Fruit fly (Drosophila melanogaster) whole organism, embryonic: ENCODE measurements around the gene CG33110.
A peak's percentile ranks its signal among the peaks of the same experiment; 100 is the strongest.

Experiments
- CG10654 ChIP-seq: fragments of 200-800 bp; sonication (Bioruptor generic); optimal IDR thresholded peaks from 2 replicates; lab custom pipeline; 2016; ENCODE audit warnings: missing biosample characterization, missing genetic modification characterization
- CG11456 ChIP-seq: fragments of 200-800 bp; sonication (Bioruptor generic); IDR thresholded peaks from 3 replicates; pipeline ENCODE4 v1.3.6; 2022; ENCODE audit warnings: missing biosample characterization, missing genetic modification characterization
- CG12071 ChIP-seq: fragments of 200-800 bp; sonication (Bioruptor generic); optimal IDR thresholded peaks from 3 replicates; lab custom pipeline; 2018; ENCODE audit warnings: missing biosample characterization, mild to moderate bottlenecking, missing genetic modification characterization
- CG1233 ChIP-seq: fragments of 200-800 bp; sonication (Bioruptor generic); optimal IDR thresholded peaks from 4 replicates; lab custom pipeline; 2018; ENCODE audit warnings: missing biosample characterization, mild to moderate bottlenecking, missing genetic modification characterization
- CG13287 ChIP-seq: fragments of 200-800 bp; sonication (Bioruptor generic); IDR thresholded peaks from 2 replicates; pipeline ENCODE4 v1.3.6; 2022; ENCODE audit warnings: missing biosample characterization, missing genetic modification characterization; ENCODE audit not compliant: partially characterized antibody
- CG13894 ChIP-seq: fragments of 200-800 bp; sonication (Bioruptor generic); optimal IDR thresholded peaks from 3 replicates; lab custom pipeline; 2018; ENCODE audit warnings: missing biosample characterization, mild to moderate bottlenecking, missing genetic modification characterization, moderate library complexity
- CG15479 ChIP-seq: fragments of 200-800 bp; sonication (Bioruptor generic); optimal IDR thresholded peaks from 3 replicates; lab custom pipeline; 2019; ENCODE audit warnings: missing biosample characterization, mild to moderate bottlenecking, missing genetic modification characterization, moderate library complexity
- CG1602 ChIP-seq: fragments of 200-800 bp; sonication (Bioruptor generic); optimal IDR thresholded peaks from 3 replicates; lab custom pipeline; 2016; ENCODE audit warnings: missing biosample characterization, missing genetic modification characterization
- CG1647 ChIP-seq: fragments of 200-800 bp; sonication (Bioruptor generic); optimal IDR thresholded peaks from 3 replicates; lab custom pipeline; 2016; ENCODE audit warnings: missing biosample characterization, missing genetic modification characterization
- CG16813 ChIP-seq: fragments of 200-800 bp; sonication (Bioruptor generic); IDR thresholded peaks from 3 replicates; pipeline ENCODE4 v1.3.6; 2022; ENCODE audit warnings: missing biosample characterization, missing genetic modification characterization; ENCODE audit not compliant: partially characterized antibody
- CG17359 ChIP-seq: fragments of 200-800 bp; sonication (Bioruptor generic); optimal IDR thresholded peaks from 3 replicates; lab custom pipeline; 2018; ENCODE audit warnings: missing biosample characterization, mild to moderate bottlenecking, missing genetic modification characterization, moderate library complexity
- CG2120 ChIP-seq: fragments of 200-800 bp; sonication (Bioruptor generic); optimal IDR thresholded peaks from 3 replicates; lab custom pipeline; 2016; ENCODE audit warnings: missing biosample characterization, missing genetic modification characterization
- CG2889 ChIP-seq: fragments of 200-800 bp; sonication (Bioruptor generic); IDR thresholded peaks from 3 replicates; pipeline ENCODE4 v1.3.6; 2022; ENCODE audit warnings: missing biosample characterization, missing genetic modification characterization
- CG7357 ChIP-seq: fragments of 200-800 bp; sonication (Bioruptor generic); IDR thresholded peaks from 3 replicates; pipeline ENCODE4 v1.3.6; 2022; ENCODE audit warnings: missing biosample characterization, missing genetic modification characterization
- CG7928 ChIP-seq: fragments of 200-800 bp; sonication (Bioruptor generic); optimal IDR thresholded peaks from 2 replicates; lab custom pipeline; 2017; ENCODE audit warnings: missing biosample characterization, mild to moderate bottlenecking, missing genetic modification characterization
- CG8089 ChIP-seq: fragments of 200-800 bp; sonication (Bioruptor generic); optimal IDR thresholded peaks from 3 replicates; lab custom pipeline; 2016; ENCODE audit warnings: missing biosample characterization, missing genetic modification characterization
- CHES-1-like ChIP-seq: fragments of 200-800 bp; sonication (Bioruptor generic); optimal IDR thresholded peaks from 2 replicates; lab custom pipeline; 2016; ENCODE audit warnings: missing biosample characterization, missing genetic modification characterization
- D ChIP-seq, 2 experiments: fragments of 200-800 bp in 1 of 2; fragments of >200 bp in 1 of 2; sonication (Bioruptor generic) in 1 of 2; optimal IDR thresholded peaks; 2 replicates in 1 of 2; 3 replicates in 1 of 2; lab custom pipeline; 2017; ENCODE audit warnings: mild to moderate bottlenecking in 1 of 2, missing biosample characterization in 1 of 2, missing genetic modification characterization in 1 of 2, missing genetic modification reagents in 1 of 2
- Deaf1 ChIP-seq: fragments of 200-800 bp; optimal IDR thresholded peaks from 3 replicates; lab custom pipeline; 2019; ENCODE audit warnings: missing biosample characterization, mild to moderate bottlenecking, missing genetic modification characterization, moderate library complexity
- Dref ChIP-seq: fragments of 200-800 bp; sonication (Bioruptor generic); IDR thresholded peaks from 2 replicates; pipeline ENCODE4 v1.3.6; 2022; ENCODE audit warnings: missing biosample characterization, missing genetic modification characterization
- Fer3 ChIP-seq: fragments of 200-800 bp; sonication (Bioruptor generic); optimal IDR thresholded peaks from 2 replicates; lab custom pipeline; 2018; ENCODE audit warnings: missing biosample characterization, mild to moderate bottlenecking, missing genetic modification characterization, moderate library complexity
- Gsc ChIP-seq: fragments of 200-800 bp; sonication (Bioruptor generic); IDR thresholded peaks from 2 replicates; pipeline ENCODE4 v1.3.6; 2022; ENCODE audit warnings: missing biosample characterization, missing genetic modification characterization
- Max ChIP-seq: fragments of 200-800 bp; sonication (Bioruptor generic); optimal IDR thresholded peaks from 2 replicates; lab custom pipeline; 2016; ENCODE audit warnings: missing biosample characterization, mild to moderate bottlenecking, missing genetic modification characterization
- Meics ChIP-seq: fragments of 200-800 bp; sonication (Bioruptor generic); optimal IDR thresholded peaks from 2 replicates; lab custom pipeline; 2017; ENCODE audit warnings: missing biosample characterization, mild to moderate bottlenecking, missing genetic modification characterization
- NC2β ChIP-seq: fragments of 200-800 bp; sonication (Bioruptor generic); optimal IDR thresholded peaks from 2 replicates; lab custom pipeline; 2016; ENCODE audit warnings: missing biosample characterization, missing genetic modification characterization
- NFAT ChIP-seq: fragments of 200-800 bp; sonication (Bioruptor generic); IDR thresholded peaks from 2 replicates; pipeline ENCODE4 v1.3.6; 2022; ENCODE audit warnings: missing biosample characterization, missing genetic modification characterization
- Nf-YB ChIP-seq: fragments of 200-800 bp; sonication (Bioruptor generic); optimal IDR thresholded peaks from 3 replicates; lab custom pipeline; 2019; ENCODE audit warnings: missing biosample characterization, mild to moderate bottlenecking, missing genetic modification characterization, moderate library complexity
- Oaz ChIP-seq: fragments of 200-800 bp; sonication (Bioruptor generic); IDR thresholded peaks from 2 replicates; pipeline ENCODE4 v1.3.6; 2022; ENCODE audit warnings: missing biosample characterization, missing genetic modification characterization
- Rx ChIP-seq: fragments of 200-800 bp; sonication (Bioruptor generic); IDR thresholded peaks from 2 replicates; pipeline ENCODE4 v1.3.6; 2022; ENCODE audit warnings: missing biosample characterization, missing genetic modification characterization
- Sin3A ChIP-seq: fragments of >200 bp; optimal IDR thresholded peaks from 2 replicates; lab custom pipeline; 2018
- cato ChIP-seq: fragments of 200-800 bp; sonication (Bioruptor generic); optimal IDR thresholded peaks from 2 replicates; lab custom pipeline; 2016; ENCODE audit warnings: missing biosample characterization, missing genetic modification characterization, borderline replicate concordance
- chinmo ChIP-seq: fragments of 200-800 bp; sonication (Bioruptor generic); IDR thresholded peaks from 4 replicates; pipeline ENCODE4 v1.3.6; 2022; ENCODE audit warnings: missing biosample characterization, missing genetic modification characterization; ENCODE audit not compliant: partially characterized antibody
- fd64A ChIP-seq: fragments of 200-800 bp; sonication (Bioruptor generic); optimal IDR thresholded peaks from 3 replicates; lab custom pipeline; 2018; ENCODE audit warnings: missing biosample characterization, mild to moderate bottlenecking, missing genetic modification characterization
- fd96Cb ChIP-seq: fragments of 200-800 bp; sonication (Bioruptor generic); optimal IDR thresholded peaks from 2 replicates; lab custom pipeline; 2018; ENCODE audit warnings: missing biosample characterization, mild to moderate bottlenecking, missing genetic modification characterization, moderate library complexity
- fu2 ChIP-seq: fragments of 200-800 bp; sonication (Bioruptor generic); optimal IDR thresholded peaks from 2 replicates; lab custom pipeline; 2016; ENCODE audit warnings: missing biosample characterization, missing genetic modification characterization
- gce ChIP-seq: fragments of 200-800 bp; sonication (Bioruptor generic); IDR thresholded peaks from 3 replicates; pipeline ENCODE4 v1.3.6; 2022; ENCODE audit warnings: missing biosample characterization, missing genetic modification characterization
- hbn ChIP-seq: fragments of 200-800 bp; sonication (Bioruptor generic); IDR thresholded peaks from 2 replicates; pipeline ENCODE4 v1.3.6; 2022; ENCODE audit warnings: missing biosample characterization, missing genetic modification characterization; ENCODE audit not compliant: partially characterized antibody
- kay ChIP-seq: fragments of 200-800 bp; sonication (Bioruptor generic); optimal IDR thresholded peaks from 2 replicates; lab custom pipeline; 2016; ENCODE audit warnings: missing biosample characterization, missing genetic modification characterization
- lbe ChIP-seq: fragments of 200-800 bp; sonication (Bioruptor generic); optimal IDR thresholded peaks from 2 replicates; lab custom pipeline; 2016; ENCODE audit warnings: missing biosample characterization, mild to moderate bottlenecking, missing genetic modification characterization
- lmd ChIP-seq: fragments of 200-800 bp; sonication (Bioruptor generic); IDR thresholded peaks from 2 replicates; pipeline ENCODE4 v1.3.6; 2022; ENCODE audit warnings: missing biosample characterization, missing genetic modification characterization
- lola ChIP-seq, 3 experiments: fragments of >200 bp in 2 of 3; fragments of 200-800 bp in 1 of 3; sonication (Bioruptor generic) in 1 of 3; optimal IDR thresholded peaks; 2 replicates each; lab custom pipeline; 2017 to 2019; ENCODE audit warnings: missing biosample characterization in 3 of 3, missing genetic modification characterization in 3 of 3, mild to moderate bottlenecking in 1 of 3, moderate library complexity in 1 of 3
- lov ChIP-seq, 2 experiments: fragments of 200-800 bp in 1 of 2; fragments of >200 bp in 1 of 2; sonication (Bioruptor generic) in 1 of 2; IDR thresholded peaks in 1 of 2; optimal IDR thresholded peaks in 1 of 2; 2 replicates in 1 of 2; 3 replicates in 1 of 2; pipeline versions ENCODE4 v1.3.6 to Lab custom; 2017 to 2022; ENCODE audit warnings: missing biosample characterization in 1 of 2, missing genetic modification characterization in 1 of 2
- luna ChIP-seq: fragments of 200-800 bp; sonication (Bioruptor generic); optimal IDR thresholded peaks from 2 replicates; lab custom pipeline; 2016; ENCODE audit warnings: missing biosample characterization, missing genetic modification characterization
- mam ChIP-seq: fragments of 200-800 bp; sonication (Bioruptor generic); optimal IDR thresholded peaks from 3 replicates; lab custom pipeline; 2016; ENCODE audit warnings: missing biosample characterization, missing genetic modification characterization
- onecut ChIP-seq: fragments of 200-800 bp; sonication (Bioruptor generic); IDR thresholded peaks from 2 replicates; pipeline ENCODE4 v1.3.6; 2022; ENCODE audit warnings: missing biosample characterization, missing genetic modification characterization
- pnt ChIP-seq: fragments of 200-800 bp; sonication (Bioruptor generic); optimal IDR thresholded peaks from 3 replicates; lab custom pipeline; 2016; ENCODE audit warnings: missing biosample characterization, missing genetic modification characterization
- sr ChIP-seq: fragments of 200-800 bp; sonication (Bioruptor generic); IDR thresholded peaks from 3 replicates; pipeline ENCODE4 v1.3.6; 2022; ENCODE audit warnings: missing biosample characterization, missing genetic modification characterization
- ssp ChIP-seq: fragments of 200-800 bp; sonication (Bioruptor generic); IDR thresholded peaks from 2 replicates; pipeline ENCODE4 v1.3.6; 2022; ENCODE audit warnings: missing biosample characterization, missing genetic modification characterization
- vvl ChIP-seq: fragments of 200-800 bp; sonication (Bioruptor generic); IDR thresholded peaks from 2 replicates; pipeline ENCODE4 v1.3.6; 2022; ENCODE audit warnings: missing biosample characterization, missing genetic modification characterization
- zen2 ChIP-seq: fragments of 200-800 bp; sonication (Bioruptor generic); IDR thresholded peaks from 3 replicates; pipeline ENCODE4 v1.3.6; 2022; ENCODE audit warnings: missing biosample characterization, missing genetic modification characterization; ENCODE audit not compliant: partially characterized antibody

Gene CG33110

DNA sequence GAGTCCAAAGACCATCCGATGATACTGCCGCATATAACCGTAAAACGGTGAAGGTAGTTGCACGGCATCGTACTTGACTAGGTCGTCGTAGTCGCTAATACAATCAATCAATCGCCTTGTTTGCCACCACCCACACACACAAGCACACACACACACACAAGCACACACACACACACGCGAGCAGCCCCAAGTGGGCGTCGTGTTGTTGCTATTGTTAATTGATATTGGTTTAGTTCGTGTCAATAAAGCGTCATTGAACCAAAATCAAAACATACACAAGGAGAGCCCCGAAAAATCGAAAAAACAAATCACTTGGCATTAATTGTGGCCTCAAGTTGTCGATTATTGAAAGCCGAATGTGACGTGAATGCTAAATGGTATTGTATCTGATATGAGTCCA, 26.5 kb downstream of the CG33110 start (continued):
- TF ChIP-seq CG8089 (GFP tag; lab: Kevin White, UChicago) (peak; percentile 44), Nf-YB (GFP tag; lab: Kevin White, UChicago) (no peak), CHES-1-like (GFP tag; lab: Kevin White, UChicago) (peak; percentile 48), luna (GFP tag; lab: Kevin White, UChicago) (peak; percentile 40), CG15479 (no peak), NFAT (GFP tag; lab: Robert Waterston, UW) (no peak), CG1233 (GFP tag; lab: Kevin White, UChicago) (peak; percentile 54), Deaf1 (tag; lab: Kevin White, UChicago) (no peak), fu2 (GFP tag; lab: Kevin White, UChicago) (no peak), CG12071 (peak; percentile 65), ssp (GFP tag; lab: Robert Waterston, UW) (no peak), lbe (GFP tag; lab: Kevin White, UChicago) (no peak), CG16813 (no peak), cato (GFP tag; lab: Kevin White, UChicago) (no peak), Fer3 (tag; lab: Kevin White, UChicago) (peak; percentile 52), kay (GFP tag; lab: Kevin White, UChicago) (no peak), chinmo (0 out of 4 replicates have a peak, but pooled peaks have one; percentile 37), lola (GFP tag; optimal IDR thresholded peaks at IDR 0.05; lab: Kevin White, UChicago) (peak in 1 of 3 experiments; percentile 30), NC2β (GFP tag; lab: Kevin White, UChicago) (peak; percentile 15), mam (no peak), lov (optimal IDR thresholded peaks at IDR 0.05; lab: Kevin White, UChicago) (no peak), lov (GFP tag; IDR thresholded peaks at IDR 0.05; lab: Robert Waterston, UW) (peak; percentile 59; the same call in 1 of the 3 replicates), vvl (peak; percentile 43; the same call in 1 of the 2 replicates), CG11456 (0 out of 3 replicates have a peak, but pooled peaks have one; percentile 35), CG17359 (tag; lab: Kevin White, UChicago) (peak; percentile 59), fd96Cb (peak; percentile 4), Oaz (GFP tag; lab: Robert Waterston, UW) (no peak), Max (GFP tag; lab: Kevin White, UChicago) (no peak), onecut (peak; percentile 40; the same call in 1 of the 2 replicates), Meics (GFP tag; lab: Kevin White, UChicago) (peak; percentile 50), CG2889 (GFP tag; lab: Robert Waterston, UW) (no peak), Sin3A (lab: Kevin White, UChicago) (no peak), CG13287 (GFP tag; lab: Robert Waterston, UW) (no peak), CG10654 (peak; percentile 28), gce (peak; percentile 75), hbn (GFP tag; lab: Robert Waterston, UW) (no peak), sr (GFP tag; lab: Robert Waterston, UW) (peak; percentile 54; the same call in 1 of the 3 replicates), pnt (GFP tag; lab: Kevin White, UChicago) (peak; percentile 30), CG1647 (GFP tag; lab: Kevin White, UChicago) (no peak), Rx (no peak), CG1602 (GFP tag; lab: Kevin White, UChicago) (no peak), Gsc (GFP tag; lab: Robert Waterston, UW) (no peak), Dref (GFP tag; lab: Robert Waterston, UW) (no peak), zen2 (GFP tag; lab: Robert Waterston, UW) (no peak), lmd (GFP tag; lab: Robert Waterston, UW) (no peak), fd64A (GFP tag; lab: Kevin White, UChicago) (peak; percentile 70), D (optimal IDR thresholded peaks at IDR 0.05; lab: Kevin White, UChicago) (no peak), D (GFP tag; optimal IDR thresholded peaks at IDR 0.05; lab: Kevin White, UChicago) (peak; percentile 1), CG7928 (GFP tag; lab: Kevin White, UChicago) (no peak), CG7357 (GFP tag; lab: Robert Waterston, UW) (no peak), CG2120 (no peak), CG13894 (tag; lab: Kevin White, UChicago) (no peak)
